Fruit fly (Drosophila melanogaster) whole organism, prepupa: ENCODE results near the gene CG42233.
A peak's percentile ranks its signal among the peaks of the same experiment; 100 is the strongest.

Source experiments
- CG10669 ChIP-seq: fragments of 200-800 bp; sonication (Bioruptor generic); optimal IDR thresholded peaks from 3 replicates; lab custom pipeline; 2018; ENCODE audit warnings: missing biosample characterization, mild to moderate bottlenecking, missing genetic modification characterization, moderate library complexity
- CG11902 ChIP-seq: fragments of 200-800 bp; sonication (Bioruptor generic); optimal IDR thresholded peaks from 3 replicates; lab custom pipeline; 2016; ENCODE audit warnings: missing biosample characterization, missing genetic modification characterization
- CG15336 ChIP-seq: fragments of 200-800 bp; sonication (Bioruptor generic); IDR thresholded peaks from 2 replicates; pipeline ENCODE4 v1.3.6; 2022; ENCODE audit warnings: missing biosample characterization, missing genetic modification characterization
- CG1621 ChIP-seq: fragments of 200-800 bp; sonication (Bioruptor generic); optimal IDR thresholded peaks from 3 replicates; lab custom pipeline; 2018; ENCODE audit warnings: missing biosample characterization, mild to moderate bottlenecking, missing genetic modification characterization
- CG16779 ChIP-seq: fragments of 200-800 bp; sonication (Bioruptor generic); optimal IDR thresholded peaks from 3 replicates; lab custom pipeline; 2017; ENCODE audit warnings: missing biosample characterization, mild to moderate bottlenecking, missing genetic modification characterization
- CG3032 ChIP-seq: fragments of 200-800 bp; optimal IDR thresholded peaks from 2 replicates; lab custom pipeline; 2019; ENCODE audit warnings: missing biosample characterization, mild to moderate bottlenecking, missing genetic modification characterization, moderate library complexity
- CG32006 ChIP-seq: fragments of 200-800 bp; sonication (Bioruptor generic); optimal IDR thresholded peaks from 3 replicates; lab custom pipeline; 2017; ENCODE audit warnings: missing biosample characterization, mild to moderate bottlenecking, missing genetic modification characterization
- CG3919 ChIP-seq: fragments of 200-800 bp; sonication (Bioruptor generic); optimal IDR thresholded peaks from 3 replicates; lab custom pipeline; 2016; ENCODE audit warnings: missing biosample characterization, missing genetic modification characterization
- CG4318 ChIP-seq: fragments of 200-800 bp; sonication (Bioruptor generic); optimal IDR thresholded peaks from 3 replicates; lab custom pipeline; 2017; ENCODE audit warnings: missing biosample characterization, mild to moderate bottlenecking, missing genetic modification characterization
- CG6163 ChIP-seq: fragments of 200-800 bp; sonication (Bioruptor generic); IDR thresholded peaks from 3 replicates; pipeline ENCODE4 v1.3.6; 2022; ENCODE audit warnings: missing biosample characterization, missing genetic modification characterization
- CG6276 ChIP-seq: fragments of 200-800 bp; sonication (Bioruptor generic); optimal IDR thresholded peaks from 2 replicates; lab custom pipeline; 2017; ENCODE audit warnings: missing biosample characterization, mild to moderate bottlenecking, missing genetic modification characterization
- CG6792 ChIP-seq: fragments of 200-800 bp; sonication (Bioruptor generic); optimal IDR thresholded peaks from 3 replicates; lab custom pipeline; 2016; ENCODE audit warnings: missing biosample characterization, missing genetic modification characterization
- CG6808 ChIP-seq: fragments of 200-800 bp; sonication (Bioruptor generic); optimal IDR thresholded peaks from 3 replicates; lab custom pipeline; 2017; ENCODE audit warnings: missing biosample characterization, missing genetic modification characterization, mild to moderate bottlenecking, moderate library complexity, missing genetic modification reagents
- CG6854 ChIP-seq: fragments of 200-800 bp; sonication (Bioruptor generic); optimal IDR thresholded peaks from 2 replicates; lab custom pipeline; 2017; ENCODE audit warnings: missing biosample characterization, mild to moderate bottlenecking, missing genetic modification characterization
- CG8119 ChIP-seq: fragments of 200-800 bp; sonication (Bioruptor generic); IDR thresholded peaks from 3 replicates; pipeline ENCODE4 v1.3.6; 2022; ENCODE audit warnings: missing biosample characterization, missing genetic modification characterization
- CG8319 ChIP-seq: fragments of 200-800 bp; sonication (Bioruptor generic); optimal IDR thresholded peaks from 3 replicates; lab custom pipeline; 2016; ENCODE audit warnings: missing biosample characterization, missing genetic modification characterization
- CG9139 ChIP-seq: fragments of 200-800 bp; sonication (Bioruptor generic); optimal IDR thresholded peaks from 3 replicates; lab custom pipeline; 2017; ENCODE audit warnings: missing biosample characterization, mild to moderate bottlenecking, missing genetic modification characterization
- Eip75B ChIP-seq: fragments of 200-800 bp; sonication (Bioruptor generic); optimal IDR thresholded peaks from 3 replicates; lab custom pipeline; 2016; ENCODE audit warnings: missing biosample characterization, missing genetic modification characterization
- Eip78C ChIP-seq: fragments of 200-800 bp; sonication (Bioruptor generic); peaks from one replicate; lab custom pipeline; 2016; ENCODE audit warnings: missing biosample characterization, missing genetic modification characterization
- Ets21C ChIP-seq: fragments of 200-800 bp; sonication (Bioruptor generic); optimal IDR thresholded peaks from 3 replicates; lab custom pipeline; 2016; ENCODE audit warnings: missing biosample characterization, missing genetic modification characterization
- Ets96B ChIP-seq: fragments of 200-800 bp; optimal IDR thresholded peaks from 2 replicates; lab custom pipeline; 2019; ENCODE audit warnings: missing biosample characterization, mild to moderate bottlenecking, missing genetic modification characterization, moderate library complexity
- Gug ChIP-seq: fragments of 200-800 bp; sonication (Bioruptor generic); IDR thresholded peaks from 2 replicates; pipeline ENCODE4 v1.3.6; 2022; ENCODE audit warnings: missing biosample characterization, missing genetic modification characterization
- Hr4 ChIP-seq: fragments of 200-800 bp; sonication (Bioruptor generic); optimal IDR thresholded peaks from 3 replicates; lab custom pipeline; 2016; ENCODE audit warnings: missing biosample characterization, missing genetic modification characterization
- Lpt ChIP-seq: fragments of 200-800 bp; sonication (Bioruptor generic); optimal IDR thresholded peaks from 3 replicates; lab custom pipeline; 2016; ENCODE audit warnings: missing biosample characterization, missing genetic modification characterization
- OdsH ChIP-seq: fragments of 200-800 bp; sonication (Bioruptor generic); optimal IDR thresholded peaks from 3 replicates; lab custom pipeline; 2016; ENCODE audit warnings: missing biosample characterization, missing genetic modification characterization
- Smox ChIP-seq: fragments of 200-800 bp; sonication (Bioruptor generic); optimal IDR thresholded peaks from 3 replicates; lab custom pipeline; 2016; ENCODE audit warnings: missing biosample characterization, missing genetic modification characterization
- Sox14 ChIP-seq: fragments of 200-800 bp; sonication (Bioruptor generic); optimal IDR thresholded peaks from 3 replicates; lab custom pipeline; 2016; ENCODE audit warnings: missing biosample characterization, missing genetic modification characterization
- achi ChIP-seq: fragments of 200-800 bp; sonication (Bioruptor generic); optimal IDR thresholded peaks from 3 replicates; lab custom pipeline; 2016; ENCODE audit warnings: missing biosample characterization, missing genetic modification characterization
- dac ChIP-seq: fragments of 200-800 bp; sonication (Bioruptor generic); optimal IDR thresholded peaks from 2 replicates; lab custom pipeline; 2017; ENCODE audit warnings: missing biosample characterization, mild to moderate bottlenecking, missing genetic modification characterization
- dsx ChIP-seq: fragments of 200-800 bp; optimal IDR thresholded peaks from 3 replicates; lab custom pipeline; 2019; ENCODE audit warnings: missing biosample characterization, mild to moderate bottlenecking, missing genetic modification characterization, moderate library complexity; ENCODE audit not compliant: poor library complexity, severe bottlenecking
- eg ChIP-seq: fragments of 200-800 bp; sonication (Bioruptor generic); IDR thresholded peaks from 3 replicates; pipeline ENCODE4 v1.3.6; 2022; ENCODE audit warnings: missing biosample characterization, missing genetic modification characterization
- esn ChIP-seq: fragments of 200-800 bp; sonication (Bioruptor generic); optimal IDR thresholded peaks from 2 replicates; lab custom pipeline; 2016; ENCODE audit warnings: missing biosample characterization, mild to moderate bottlenecking, missing genetic modification characterization, moderate library complexity
- lz ChIP-seq: fragments of 200-800 bp; sonication (Bioruptor generic); optimal IDR thresholded peaks from 3 replicates; lab custom pipeline; 2016; ENCODE audit warnings: missing biosample characterization, missing genetic modification characterization
- net ChIP-seq: fragments of 200-800 bp; sonication (Bioruptor generic); optimal IDR thresholded peaks from 3 replicates; lab custom pipeline; 2016; ENCODE audit warnings: missing biosample characterization, missing genetic modification characterization
- pdm3 ChIP-seq: fragments of 200-800 bp; sonication (Bioruptor generic); optimal IDR thresholded peaks from 3 replicates; lab custom pipeline; 2016; ENCODE audit warnings: missing biosample characterization, missing genetic modification characterization
- salr ChIP-seq, 2 experiments: fragments of 200-800 bp; sonication (Bioruptor generic); optimal IDR thresholded peaks; 3 replicates each; lab custom pipeline; 2016 to 2018; ENCODE audit warnings: missing biosample characterization in 2 of 2, missing genetic modification characterization in 2 of 2, mild to moderate bottlenecking in 1 of 2
- spab ChIP-seq: fragments of 200-800 bp; sonication (Bioruptor generic); optimal IDR thresholded peaks from 2 replicates; lab custom pipeline; 2017; ENCODE audit warnings: missing biosample characterization, mild to moderate bottlenecking, missing genetic modification characterization, missing genetic modification reagents
- ss ChIP-seq, 2 experiments: fragments of 200-800 bp; sonication (Bioruptor generic); optimal IDR thresholded peaks; 2 replicates in 1 of 2; 3 replicates in 1 of 2; lab custom pipeline; 2017 to 2018; ENCODE audit warnings: mild to moderate bottlenecking in 2 of 2, missing biosample characterization in 2 of 2, missing genetic modification characterization in 2 of 2, moderate library complexity in 1 of 2
- topi ChIP-seq: fragments of 200-800 bp; sonication (Bioruptor generic); optimal IDR thresholded peaks from 3 replicates; lab custom pipeline; 2016; ENCODE audit warnings: missing biosample characterization, missing genetic modification characterization
- vri ChIP-seq: fragments of 200-800 bp; sonication (Bioruptor generic); optimal IDR thresholded peaks from 3 replicates; lab custom pipeline; 2016; ENCODE audit warnings: missing biosample characterization, mild to moderate bottlenecking, missing genetic modification characterization

CG42233 gene

dm6 chr3R:31810073-31810530 is 5.0 kb upstream of the CG42233 start, which contains the start of gene Rift:
TSS of gene Rift (minus strand) at chr3R:31810186.
- TF ChIP-seq dsx (GFP tag; lab: Kevin White, UChicago) (peak; percentile 37), topi (GFP tag; lab: Kevin White, UChicago) (peak; percentile 4), CG15336 (GFP tag; lab: Robert Waterston, UW) (peak; percentile 43; the same call in 1 of the 2 replicates), CG6276 (GFP tag; lab: Kevin White, UChicago) (no peak), CG6792 (peak; percentile 1), ss (GFP tag; optimal IDR thresholded peaks at IDR 0.05; lab: Kevin White, UChicago) (peak; percentile 22 to 32), CG3919 (GFP tag; lab: Kevin White, UChicago) (peak; percentile 31), CG8319 (GFP tag; lab: Kevin White, UChicago) (no peak), Gug (GFP tag; lab: Robert Waterston, UW) (no peak), pdm3 (GFP tag; lab: Kevin White, UChicago) (peak; percentile 18), CG1621 (tag; lab: Kevin White, UChicago) (no peak), esn (peak; percentile 25), OdsH (GFP tag; lab: Kevin White, UChicago) (peak; percentile 15), Sox14 (GFP tag; lab: Kevin White, UChicago) (peak; percentile 11), Hr4 (peak; percentile 43), Ets21C (no peak), CG16779 (no peak), CG11902 (GFP tag; lab: Kevin White, UChicago) (no peak), spab (no peak), CG6163 (GFP tag; lab: Robert Waterston, UW) (peak; percentile 59; the same call in 2 of the 3 replicates), salr (GFP tag; optimal IDR thresholded peaks at IDR 0.05; lab: Kevin White, UChicago) (no peak), Eip75B (GFP tag; lab: Kevin White, UChicago) (no peak), achi (GFP tag; lab: Kevin White, UChicago) (peak; percentile 79), Ets96B (peak; percentile 32), lz (GFP tag; lab: Kevin White, UChicago) (peak; percentile 13), dac (GFP tag; lab: Kevin White, UChicago) (no peak), CG10669 (GFP tag; lab: Kevin White, UChicago) (peak; percentile 50), CG8119 (GFP tag; lab: Robert Waterston, UW) (peak; percentile 64), CG6808 (GFP tag; lab: Kevin White, UChicago) (peak; percentile 18), Lpt (GFP tag; lab: Kevin White, UChicago) (no peak), CG32006 (GFP tag; lab: Kevin White, UChicago) (peak; percentile 51), vri (no peak), CG3032 (peak; percentile 41), eg (GFP tag; lab: Robert Waterston, UW) (peak; percentile 67; the same call in 2 of the 3 replicates), net (peak; percentile 21), CG4318 (GFP tag; lab: Kevin White, UChicago) (no peak), Eip78C (GFP tag; lab: Kevin White, UChicago) (peak; percentile 60)

dm6 chr3R:31809622-31810021 is 4.5 kb upstream of the CG42233 start:
- TF ChIP-seq Eip78C (GFP tag; lab: Kevin White, UChicago) (peak; percentile 50), CG6276 (GFP tag; lab: Kevin White, UChicago) (peak; percentile 16), Smox (GFP tag; lab: Kevin White, UChicago) (no peak), CG6854 (GFP tag; lab: Kevin White, UChicago) (no peak), CG9139 (GFP tag; lab: Kevin White, UChicago) (no peak), CG15336 (GFP tag; lab: Robert Waterston, UW) (no peak)
